Worm (Caenorhabditis elegans) whole organism, L1 larva: ENCODE measurements around the gene tbx-7.

Experiments
- alr-1 ChIP-seq: fragments of 200-800 bp; sonication (Bioruptor generic); optimal IDR thresholded peaks from 2 replicates; lab custom pipeline; 2018; ENCODE audit warnings: borderline replicate concordance, mild to moderate bottlenecking, missing genetic modification characterization, missing compliant biosample characterization
- ama-1 ChIP-seq: fragments of 150-350 bp; optimal IDR thresholded peaks from 2 replicates; lab custom pipeline; 2014

ce11 chrIII:6028432-6028831 lies at the start of gene tbx-7:
- no peak for TF ChIP-seq alr-1 (tag; lab: Kevin White, UChicago)
- TF ChIP-seq ama-1 (lab: Kevin White, UChicago): no peak
